Worm (Caenorhabditis elegans): ENCODE data around the gene sri-37.
"Not testable (repeated sequence)": the region's sequence is repeated elsewhere in the genome, so short reads cannot be mapped to it uniquely, and the experiment has no call there.

sri-37 gene

ce11 chrII:2612278-2612677 lies 17.1 kb upstream of the sri-37 start, which contains the start of gene D2062.13:
TSS of gene D2062.13 (plus strand) at chrII:2612578.
- TF ChIP-seq ceh-63 (GFP tag; optimal IDR thresholded peaks at IDR 0.05); blmp-1 (tag; optimal IDR thresholded peaks at IDR 0.05); fkh-4 (tag; optimal IDR thresholded peaks at IDR 0.05; ENCODE audit: borderline replicate concordance): not testable (repeated sequence)

DNA sequence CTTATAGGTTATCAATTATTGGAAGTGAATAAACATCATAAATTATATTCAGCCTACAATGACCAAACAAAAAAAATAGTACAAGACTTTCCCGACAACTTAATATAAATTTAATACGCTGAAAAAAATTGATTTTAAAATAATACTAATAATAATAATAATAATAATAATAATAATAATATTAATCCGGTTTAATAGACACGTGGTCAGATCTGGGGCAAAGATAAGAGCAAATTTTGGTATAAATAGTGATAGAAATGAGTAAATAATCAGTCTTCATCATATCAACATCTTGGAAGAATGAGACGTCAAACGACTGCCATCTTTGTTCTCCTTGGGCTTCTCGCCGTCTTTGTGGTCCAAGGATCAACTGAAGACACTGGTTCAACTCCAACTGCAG lies 12.7 kb upstream of the sri-37 start, which contains the start of gene msrp-5:
TSS of gene msrp-5 (plus strand) at position 301 of the 400 bp plus-strand sequence.
- TF ChIP-seq egl-13 (tag; optimal IDR thresholded peaks at IDR 0.05); vab-15 (tag; optimal IDR thresholded peaks at IDR 0.05); Y116A8C.19 (tag; optimal IDR thresholded peaks at IDR 0.05; ENCODE audit: borderline replicate concordance): not testable (repeated sequence)

ce11 chrII:2619148-2619547 lies 10.2 kb upstream of the sri-37 start, which contains the start of gene msrp-6:
TSS of gene msrp-6 (plus strand) at chrII:2619448.
- not testable (repeated sequence) for TF ChIP-seq ceh-88 (GFP tag; IDR thresholded peaks at IDR 0.05); sox-4 (tag; optimal IDR thresholded peaks at IDR 0.05); efl-3 (GFP tag; optimal IDR thresholded peaks at IDR 0.05)

ce11 chrII:2622480-2622879 lies 6.9 kb upstream of the sri-37 start, which contains the start of gene D2062.5:
TSS of gene D2062.5 (plus strand) at chrII:2622780.
- TF ChIP-seq aha-1 (tag; optimal IDR thresholded peaks at IDR 0.05) (no peak), swsn-7 (tag; optimal IDR thresholded peaks at IDR 0.05) (no peak), C34B4.2 (tag; optimal IDR thresholded peaks at IDR 0.05) (no peak), ztf-11 (tag; optimal IDR thresholded peaks at IDR 0.05) (no peak), unc-86 (tag; optimal IDR thresholded peaks at IDR 0.05) (no peak), xbp-1 (tag; optimal IDR thresholded peaks at IDR 0.05) (no peak), egl-27 (tag; optimal IDR thresholded peaks at IDR 0.05) (no peak), blmp-1 (tag; optimal IDR thresholded peaks at IDR 0.05) (no peak), lin-14 (GFP tag; optimal IDR thresholded peaks at IDR 0.05) (no peak), mep-1 (tag; optimal IDR thresholded peaks at IDR 0.05) (no peak), nhr-77 (tag; optimal IDR thresholded peaks at IDR 0.05) (no peak), alr-1 (tag; optimal IDR thresholded peaks at IDR 0.05; ENCODE audit: borderline replicate concordance) (no peak), lir-3 (tag; optimal IDR thresholded peaks at IDR 0.05; ENCODE audit: poor library complexity) (no peak)

ce11 chrII:2622936-2623452 lies 6.4 kb upstream of the sri-37 start, which contains the start of gene D2062.4:
TSS of gene D2062.4 (plus strand) at chrII:2623402.
- not testable (repeated sequence) for TF ChIP-seq ets-5 (GFP tag; IDR thresholded peaks at IDR 0.05); efl-1 (optimal IDR thresholded peaks at IDR 0.05); efl-1 (GFP tag; optimal IDR thresholded peaks at IDR 0.05 in 1 of 2); Y116A8C.19 (tag; optimal IDR thresholded peaks at IDR 0.05; ENCODE audit: borderline replicate concordance)

- TF ChIP-seq lin-14 (GFP tag; optimal IDR thresholded peaks at IDR 0.05) (no peak), grh-1 (GFP tag; IDR thresholded peaks at IDR 0.05) (no peak)
These were observed 4.6 kb upstream of the sri-37 start, which contains the start of gene lgc-28 for ce11 chrII:2624792-2625191. TSS of gene lgc-28 (plus strand) at chrII:2625092.

ce11 chrII:2627154-2627799 lies 2.1 kb upstream of the sri-37 start, which contains the start of gene sri-71:
TSS of gene sri-71 (plus strand) at chrII:2627749.
- TF ChIP-seq elt-2 (tag; optimal IDR thresholded peaks at IDR 0.05) = no peak
- TF ChIP-seq efl-1 (optimal IDR thresholded peaks at IDR 0.05) = no peak
- peak in 1 of 2 experiments; percentile 60 for TF ChIP-seq efl-1 (GFP tag; optimal IDR thresholded peaks at IDR 0.05 in 1 of 2)
- no peak for TF ChIP-seq ceh-90 (tag; optimal IDR thresholded peaks at IDR 0.05)
- no peak for TF ChIP-seq egl-13 (tag; optimal IDR thresholded peaks at IDR 0.05)
- TF ChIP-seq pqm-1 (tag; optimal IDR thresholded peaks at IDR 0.05) = no peak
